Worm (Caenorhabditis elegans) whole organism, L3 larva: Measurements from ENCODE around the gene sdz-31.

Experiments
- R02D3.7 ChIP-seq: fragments of 150-350 bp; optimal IDR thresholded peaks from 2 replicates; lab custom pipeline; 2014; ENCODE audit warnings: missing biosample characterization, missing genetic modification characterization
- aly-2 ChIP-seq: fragments of 150-350 bp; optimal IDR thresholded peaks from 2 replicates; lab custom pipeline; 2014; ENCODE audit warnings: missing biosample characterization, missing genetic modification characterization
- ceh-28 ChIP-seq: fragments of 150-350 bp; optimal IDR thresholded peaks from 2 replicates; lab custom pipeline; 2014; ENCODE audit warnings: missing biosample characterization, missing genetic modification reagents, missing genetic modification characterization
- ceh-82 ChIP-seq: fragments of 150-350 bp; optimal IDR thresholded peaks from 2 replicates; lab custom pipeline; 2014; ENCODE audit warnings: missing biosample characterization, missing genetic modification characterization
- ceh-9 ChIP-seq: sonication (generic microtip); optimal IDR thresholded peaks from 2 replicates; lab custom pipeline; 2018; ENCODE audit warnings: missing biosample characterization, missing genetic modification characterization
- egl-27 ChIP-seq: sonication (generic microtip); optimal IDR thresholded peaks from 4 replicates; lab custom pipeline; 2017; ENCODE audit warnings: missing biosample characterization, missing genetic modification reagents, missing genetic modification characterization
- egl-5 ChIP-seq: fragments of 150-350 bp; optimal IDR thresholded peaks from 2 replicates; lab custom pipeline; 2017; ENCODE audit warnings: missing biosample characterization, missing genetic modification reagents, missing genetic modification characterization, inconsistent platforms
- elt-2 ChIP-seq: sonication (generic microtip); optimal IDR thresholded peaks from 2 replicates; lab custom pipeline; 2016; ENCODE audit warnings: missing genetic modification reagents, mild to moderate bottlenecking, missing genetic modification characterization, missing compliant biosample characterization
- elt-3 ChIP-seq, 3 experiments: fragments of 150-350 bp in 1 of 3; sonication (generic microtip) in 2 of 3; optimal IDR thresholded peaks; 2 replicates in 2 of 3; 4 replicates in 1 of 3; lab custom pipeline; 2014 to 2017; ENCODE audit warnings: missing biosample characterization in 3 of 3, missing genetic modification characterization in 3 of 3
- eor-1 ChIP-seq, 2 experiments: fragments of 150-350 bp; optimal IDR thresholded peaks; 2 replicates each; lab custom pipeline; 2014 to 2018; ENCODE audit warnings: missing biosample characterization in 2 of 2, missing genetic modification characterization in 2 of 2
- fkh-2 ChIP-seq: fragments of 150-350 bp; optimal IDR thresholded peaks from 2 replicates; lab custom pipeline; 2014; ENCODE audit warnings: missing biosample characterization, missing genetic modification reagents, missing genetic modification characterization
- fos-1 ChIP-seq: fragments of 150-350 bp; optimal IDR thresholded peaks from 2 replicates; lab custom pipeline; 2014; ENCODE audit warnings: missing biosample characterization, missing genetic modification characterization
- hmg-11 ChIP-seq: sonication (generic microtip); optimal IDR thresholded peaks from 2 replicates; lab custom pipeline; 2016; ENCODE audit warnings: missing genetic modification characterization, missing compliant biosample characterization
- jun-1 ChIP-seq: fragments of 150-350 bp; optimal IDR thresholded peaks from 2 replicates; lab custom pipeline; 2014; ENCODE audit warnings: missing biosample characterization, missing genetic modification reagents, missing genetic modification characterization
- lin-15B ChIP-seq: fragments of 150-350 bp; optimal IDR thresholded peaks from 2 replicates; lab custom pipeline; 2014; ENCODE audit warnings: missing biosample characterization, missing genetic modification characterization
- nhr-11 ChIP-seq: fragments of 150-350 bp; optimal IDR thresholded peaks from 2 replicates; lab custom pipeline; 2014; ENCODE audit warnings: missing biosample characterization, missing genetic modification characterization
- nhr-23 ChIP-seq: fragments of 150-350 bp; optimal IDR thresholded peaks from 2 replicates; lab custom pipeline; 2014; ENCODE audit warnings: missing biosample characterization, missing genetic modification reagents, missing genetic modification characterization
- nhr-25 ChIP-seq: sonication (generic microtip); optimal IDR thresholded peaks from 2 replicates; lab custom pipeline; 2017; ENCODE audit warnings: missing biosample characterization, missing genetic modification characterization
- nhr-28 ChIP-seq: fragments of 150-350 bp; optimal IDR thresholded peaks from 2 replicates; lab custom pipeline; 2014; ENCODE audit warnings: missing biosample characterization, missing genetic modification characterization
- nhr-43 ChIP-seq: sonication (generic microtip); optimal IDR thresholded peaks from 2 replicates; lab custom pipeline; 2016; ENCODE audit warnings: mild to moderate bottlenecking, missing genetic modification characterization, missing compliant biosample characterization; ENCODE audit not compliant: poor library complexity, severe bottlenecking
- nhr-76 ChIP-seq: fragments of 150-350 bp; sonication (generic microtip); optimal IDR thresholded peaks from 5 replicates; lab custom pipeline; 2014; ENCODE audit warnings: missing biosample characterization, missing genetic modification characterization
- nhr-77 ChIP-seq: fragments of 150-350 bp; optimal IDR thresholded peaks from 2 replicates; lab custom pipeline; 2014; ENCODE audit warnings: missing biosample characterization, missing genetic modification characterization
- pha-4 ChIP-seq: fragments of 150-350 bp; optimal IDR thresholded peaks from 2 replicates; lab custom pipeline; 2014; ENCODE audit warnings: missing biosample characterization, missing genetic modification reagents, missing genetic modification characterization
- pqm-1 ChIP-seq: fragments of 150-350 bp; optimal IDR thresholded peaks from 2 replicates; lab custom pipeline; 2017; ENCODE audit warnings: missing biosample characterization, missing genetic modification characterization, inconsistent platforms
- skn-1 ChIP-seq: fragments of 150-350 bp; optimal IDR thresholded peaks from 2 replicates; lab custom pipeline; 2014; ENCODE audit warnings: missing biosample characterization, missing genetic modification characterization
- tbx-2 ChIP-seq: sonication (generic microtip); optimal IDR thresholded peaks from 2 replicates; lab custom pipeline; 2016; ENCODE audit warnings: mild to moderate bottlenecking, missing genetic modification characterization, missing compliant biosample characterization
- unc-39 ChIP-seq: sonication (generic microtip); optimal IDR thresholded peaks from 4 replicates; lab custom pipeline; 2017; ENCODE audit warnings: missing biosample characterization, missing genetic modification characterization
- unc-62 ChIP-seq: fragments of 150-350 bp; sonication (generic microtip); optimal IDR thresholded peaks from 4 replicates; lab custom pipeline; 2014; ENCODE audit warnings: missing biosample characterization, missing genetic modification reagents, missing genetic modification characterization
- zag-1 ChIP-seq: fragments of 150-350 bp; optimal IDR thresholded peaks from 2 replicates; lab custom pipeline; 2014; ENCODE audit warnings: missing biosample characterization, missing genetic modification characterization
- ztf-4 ChIP-seq: fragments of 150-350 bp; optimal IDR thresholded peaks from 2 replicates; lab custom pipeline; 2014; ENCODE audit warnings: missing biosample characterization, missing genetic modification characterization

The sdz-31 gene

DNA sequence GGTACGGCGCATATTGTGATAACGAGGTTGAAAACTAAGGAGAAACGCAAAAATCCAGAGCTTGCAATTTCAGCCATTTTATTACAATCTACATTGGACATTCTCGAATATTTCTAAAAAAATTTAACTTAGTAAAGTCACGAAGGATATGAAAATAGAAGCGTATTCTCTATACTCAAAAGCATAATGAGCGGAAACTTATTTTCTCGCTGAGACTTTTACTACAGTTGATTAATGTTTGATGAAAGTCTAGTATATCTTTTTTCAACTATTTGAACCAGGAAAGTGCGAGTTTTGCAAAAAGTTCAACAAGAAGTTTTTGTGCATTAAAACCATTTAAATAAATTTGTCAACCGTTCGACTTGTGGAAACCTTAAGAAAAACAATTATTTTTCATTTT, 8.6 kb upstream of the sdz-31 start, which contains the start of gene srab-18:
Gene srab-18, minus strand, starts transcription at position 101 of the 400 bp plus-strand sequence.
- TF ChIP-seq nhr-76 (tag; lab: Kevin White, UChicago) (no peak), nhr-77 (tag; lab: Kevin White, UChicago) (no peak), ceh-82 (no peak), eor-1 (tag; optimal IDR thresholded peaks at IDR 0.05; lab: Kevin White, UChicago) (no peak), ztf-4 (no peak), nhr-28 (tag; lab: Kevin White, UChicago) (no peak)

DNA sequence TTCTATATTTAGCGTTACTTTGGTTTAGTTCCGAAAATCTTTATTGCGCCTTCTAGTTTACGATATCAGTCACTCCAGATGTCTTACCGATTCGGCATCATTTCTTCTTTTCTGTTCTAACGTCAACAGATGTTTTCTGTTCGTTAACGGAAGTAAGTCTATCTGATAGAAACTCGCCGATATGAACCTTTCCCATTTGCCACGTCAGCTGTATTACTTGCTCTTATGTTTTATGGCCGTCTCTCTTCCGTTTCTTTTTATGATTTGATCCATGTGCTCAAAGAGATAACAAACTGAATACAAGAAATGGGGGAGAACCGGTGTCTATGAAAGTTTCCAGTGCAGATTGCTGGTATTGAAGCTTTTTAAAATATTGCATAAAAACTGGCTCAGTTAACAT, 563 bp upstream of the sdz-31 start, which contains the start of gene srab-26:
Gene srab-26, minus strand, starts transcription at position 101 of the 400 bp plus-strand sequence.
- TF ChIP-seq egl-27 (tag; lab: Kevin White, UChicago) = no peak
- TF ChIP-seq nhr-25 (tag; lab: Kevin White, UChicago) = no peak
- TF ChIP-seq eor-1 (tag; optimal IDR thresholded peaks at IDR 0.05; lab: Kevin White, UChicago) = no peak
- no peak for TF ChIP-seq skn-1
- no peak for TF ChIP-seq egl-5 (tag; lab: Kevin White, UChicago)
- no peak for TF ChIP-seq ceh-9 (tag; lab: Kevin White, UChicago)
- TF ChIP-seq elt-3 (tag; optimal IDR thresholded peaks at IDR 0.05; lab: Kevin White, UChicago) = no peak
- no peak for TF ChIP-seq unc-39 (tag; lab: Kevin White, UChicago)

DNA sequence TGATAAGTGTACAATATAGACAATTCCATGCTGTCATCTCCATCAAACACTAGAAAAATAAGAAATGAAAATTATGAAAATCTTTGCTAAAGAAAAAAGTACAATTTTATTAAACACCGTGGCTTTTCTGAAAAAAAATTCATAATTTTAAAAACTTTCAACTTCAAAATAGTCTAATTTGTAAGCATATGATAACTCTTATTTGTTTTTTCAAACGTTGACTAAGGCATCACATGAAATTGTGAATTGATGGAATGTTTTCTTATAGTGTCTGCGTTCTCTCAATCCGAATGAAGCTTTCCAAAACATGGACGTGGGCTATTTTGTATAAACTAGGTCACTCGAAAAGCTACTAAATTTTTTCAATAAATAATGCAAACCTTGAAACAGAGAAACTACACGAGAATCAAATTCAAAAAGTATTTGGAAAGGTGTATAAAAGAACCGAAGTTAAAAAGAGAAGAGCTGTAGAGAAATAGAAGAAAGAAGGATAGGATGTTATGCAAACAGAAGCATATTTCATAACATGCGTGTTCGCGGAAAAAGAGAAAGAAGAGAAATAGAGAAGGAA, 6.0 kb downstream of the sdz-31 start, which contains the start of gene clp-9:
Gene clp-9, minus strand, starts transcription at position 51 of the 571 bp plus-strand sequence.
- TF ChIP-seq nhr-23 (tag; lab: Kevin White, UChicago) (peak; percentile 39), aly-2 (tag; lab: Kevin White, UChicago) (no peak), pha-4 (tag; lab: Kevin White, UChicago) (peak; percentile 40)

DNA sequence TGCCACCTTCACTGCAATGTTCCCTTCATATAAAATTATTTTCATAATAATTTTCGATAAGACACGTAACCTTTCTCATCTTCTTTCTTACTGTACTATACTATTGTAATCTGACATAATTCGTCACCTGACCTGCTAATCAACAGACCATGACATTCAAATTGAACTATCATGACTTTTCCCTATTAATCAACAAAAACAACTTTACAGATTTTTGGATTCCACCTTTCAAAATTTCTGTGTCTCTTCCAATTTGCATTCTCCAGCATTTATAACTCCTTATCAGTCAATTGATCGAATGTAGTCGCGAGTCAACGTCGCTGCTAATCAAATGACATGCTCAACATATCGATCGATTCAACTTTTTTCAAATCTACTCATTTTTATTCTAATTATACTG, 9.7 kb downstream of the sdz-31 start, which contains the start of gene fshr-1:
Gene fshr-1, plus strand, starts transcription at position 209 of the 400 bp plus-strand sequence.
- TF ChIP-seq eor-1 (tag; optimal IDR thresholded peaks at IDR 0.05; lab: Kevin White, UChicago) (no peak), elt-2 (tag; lab: Kevin White, UChicago) (peak; percentile 86), ceh-28 (tag; lab: Kevin White, UChicago) (peak; percentile 14), nhr-77 (tag; lab: Kevin White, UChicago) (no peak), nhr-43 (tag; lab: Kevin White, UChicago) (no peak), skn-1 (peak; percentile 47), pqm-1 (peak; percentile 66), jun-1 (tag; lab: Kevin White, UChicago) (peak; percentile 1), pha-4 (tag; lab: Kevin White, UChicago) (peak; percentile 45)

DNA sequence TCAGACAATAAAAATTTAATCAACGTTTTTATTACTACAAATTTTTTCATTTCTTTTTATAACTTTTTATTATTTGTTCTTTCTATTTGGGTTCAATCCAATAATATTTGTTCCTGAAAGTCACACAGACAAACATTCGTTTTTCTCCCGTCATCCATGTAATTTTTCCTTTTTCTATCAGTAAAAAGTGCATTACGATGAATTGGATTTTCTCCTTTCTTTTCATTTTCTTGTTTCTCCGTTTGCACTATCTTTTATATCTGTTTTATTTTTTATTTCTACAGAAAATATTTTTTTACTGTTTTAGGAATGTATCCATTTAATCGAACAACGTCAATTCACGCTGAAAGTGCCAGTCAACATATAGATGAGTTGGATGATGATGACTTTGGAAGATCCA, 19.3 kb downstream of the sdz-31 start, which contains the start of gene egl-47:
Gene egl-47, plus strand, starts transcription at position 301 of the 400 bp plus-strand sequence.
- no peak for TF ChIP-seq ceh-9 (tag; lab: Kevin White, UChicago)

DNA sequence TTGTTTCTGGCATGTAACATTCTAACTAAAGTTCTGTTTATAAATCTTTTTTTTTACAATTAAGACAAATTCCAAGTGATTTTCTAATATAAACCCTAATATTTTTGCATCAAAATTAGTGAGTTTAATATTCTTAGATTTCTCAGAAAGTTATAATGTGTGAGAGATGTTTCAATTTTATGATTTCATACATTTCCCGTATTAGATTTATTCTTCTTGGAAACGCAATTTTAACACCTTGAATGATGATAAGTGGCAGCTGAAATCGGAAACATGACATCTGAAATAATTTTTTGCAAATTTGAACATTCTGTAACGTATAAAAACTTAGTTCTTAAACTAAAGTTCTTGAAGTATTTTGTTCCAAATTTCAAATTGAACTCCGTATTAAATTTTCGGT, 21.2 kb downstream of the sdz-31 start:
- TF ChIP-seq pha-4 (tag; lab: Kevin White, UChicago) (no peak), nhr-77 (tag; lab: Kevin White, UChicago) (no peak), fos-1 (tag; lab: Kevin White, UChicago) (no peak), zag-1 (tag; lab: Kevin White, UChicago) (no peak), lin-15B (tag; lab: Kevin White, UChicago) (no peak), unc-62 (no peak), R02D3.7 (tag; lab: Kevin White, UChicago) (no peak)

DNA sequence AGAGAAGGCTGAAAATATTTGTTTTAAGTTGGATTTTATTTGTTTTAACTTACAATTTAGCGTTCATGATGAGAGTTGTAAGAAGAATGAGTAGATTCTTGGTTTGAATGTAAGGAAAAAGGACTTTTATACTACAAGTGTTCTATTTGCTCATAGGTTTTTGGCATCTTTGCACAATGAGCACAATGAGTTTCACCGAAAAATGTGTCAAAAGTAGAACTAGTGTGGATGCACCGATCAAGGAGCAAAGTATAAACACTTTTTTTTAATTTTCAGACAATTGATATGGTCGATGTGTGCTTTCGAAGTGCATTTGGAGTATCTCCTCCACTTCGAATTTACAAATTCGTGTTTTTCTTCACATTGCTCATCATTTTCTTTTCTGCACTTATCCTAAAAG, 26.1 kb downstream of the sdz-31 start, which contains the start of gene fipr-11:
Gene fipr-11, minus strand, starts transcription at position 101 of the 400 bp plus-strand sequence.
- no peak for TF ChIP-seq hmg-11 (tag; lab: Kevin White, UChicago)
- no peak for TF ChIP-seq nhr-11
- TF ChIP-seq tbx-2 = no peak
- TF ChIP-seq fkh-2 = no peak
